ENCODE assay signal across 3 worm cellular contexts in genomic region chrV:11449404-11449803, ce11.
TF ChIP-seq lines count a peak whose summit lies in the region.

No protein-coding gene starts in this region.

TF ChIP-seq in whole organism, L4 larva, 104 proteins besides CTCF, POLR2A, EP300 and RAD21:
- TF ChIP-seq set-16 (GFP tag; IDR thresholded peaks at IDR 0.05; lab: Robert Waterston, UW) (peak; percentile 93), F44E2.7 (GFP tag; IDR thresholded peaks at IDR 0.05; lab: Robert Waterston, UW) (0 out of 2 replicates have a peak, but pooled peaks have one; percentile 18), dmd-6 (GFP tag; IDR thresholded peaks at IDR 0.05; lab: Robert Waterston, UW) (no peak)

TF ChIP-seq in whole organism, late embryonic, 69 proteins besides CTCF, POLR2A, EP300 and RAD21:
- TF ChIP-seq lim-6 (tag; optimal IDR thresholded peaks at IDR 0.05; lab: Kevin White, UChicago) = no peak
- TF ChIP-seq unc-55 (GFP tag; optimal IDR thresholded peaks at IDR 0.05; lab: Kevin White, UChicago) = no peak
- no peak for TF ChIP-seq ama-1 (optimal IDR thresholded peaks at IDR 0.05; lab: Kevin White, UChicago)
- TF ChIP-seq sox-2 (GFP tag; IDR thresholded peaks at IDR 0.05; lab: Robert Waterston, UW) = no peak
- TF ChIP-seq ceh-45 (GFP tag; IDR thresholded peaks at IDR 0.05; lab: Robert Waterston, UW) = no peak
- no peak for TF ChIP-seq ceh-31 (tag; optimal IDR thresholded peaks at IDR 0.05; lab: Kevin White, UChicago)
- TF ChIP-seq ceh-34 (tag; optimal IDR thresholded peaks at IDR 0.05; lab: Kevin White, UChicago) = no peak
- TF ChIP-seq ceh-30 (tag; optimal IDR thresholded peaks at IDR 0.05; lab: Kevin White, UChicago) = no peak
- peak; percentile 13 for TF ChIP-seq Y22D7AL.16 (tag; optimal IDR thresholded peaks at IDR 0.05; lab: Kevin White, UChicago)
- no peak for TF ChIP-seq ztf-16 (tag; optimal IDR thresholded peaks at IDR 0.05; lab: Kevin White, UChicago)
- no peak for TF ChIP-seq ref-2 (tag; optimal IDR thresholded peaks at IDR 0.05; lab: Kevin White, UChicago)
- no peak for TF ChIP-seq nhr-11 (tag; optimal IDR thresholded peaks at IDR 0.05; lab: Kevin White, UChicago)
- no peak for TF ChIP-seq K09A11.1 (tag; optimal IDR thresholded peaks at IDR 0.05; lab: Kevin White, UChicago; ENCODE audit: insufficient read depth)
- peak; percentile 6 for TF ChIP-seq pag-3 (tag; optimal IDR thresholded peaks at IDR 0.05; lab: Kevin White, UChicago; ENCODE audit: borderline replicate concordance)
- no peak for TF ChIP-seq npax-4 (tag; optimal IDR thresholded peaks at IDR 0.05; lab: Kevin White, UChicago)
- no peak for TF ChIP-seq unc-86 (tag; optimal IDR thresholded peaks at IDR 0.05; lab: Kevin White, UChicago)
- peak; percentile 46 for TF ChIP-seq hlh-6 (tag; optimal IDR thresholded peaks at IDR 0.05; lab: Kevin White, UChicago)

TF ChIP-seq in whole organism, young adult, 124 proteins besides CTCF, POLR2A, EP300 and RAD21:
- peak; percentile 93 for TF ChIP-seq zfh-2 (GFP tag; conservative IDR thresholded peaks at IDR 0.05; lab: Robert Waterston, UW)
- no peak for TF ChIP-seq ccch-3 (GFP tag; optimal IDR thresholded peaks at IDR 0.05; lab: Kevin White, UChicago)
- TF ChIP-seq egrh-3 (GFP tag; IDR thresholded peaks at IDR 0.05; lab: Robert Waterston, UW) = peak; percentile 81
